Worm (Caenorhabditis elegans) whole organism, midembryonic: ENCODE data around the gene C15H7.3.

ENCODE experiments used
- cog-1 ChIP-seq: sonication (generic microtip); optimal IDR thresholded peaks from 2 replicates; lab custom pipeline; 2016; ENCODE audit warnings: missing genetic modification characterization, missing compliant biosample characterization
- flt-1 ChIP-seq: fragments of 200-800 bp; sonication (Bioruptor generic); IDR thresholded peaks from 2 replicates; pipeline ENCODE4 v1.3.6; 2022; ENCODE audit warnings: missing genetic modification characterization, missing compliant biosample characterization
- med-1 ChIP-seq: sonication (generic microtip); optimal IDR thresholded peaks from 2 replicates; lab custom pipeline; 2017; ENCODE audit warnings: missing genetic modification characterization, mild to moderate bottlenecking, missing compliant biosample characterization, antibody characterized with exemption, missing genetic modification reagents; ENCODE audit not compliant: insufficient read depth

ce11 chrIII:9639281-9640050 lies 12.3 kb downstream of the C15H7.3 start:
- no peak for TF ChIP-seq med-1 (GFP tag; lab: Kevin White, UChicago)
- no peak for TF ChIP-seq flt-1 (GFP tag; lab: Robert Waterston, UW)
- no peak for TF ChIP-seq cog-1
